Worm (Caenorhabditis elegans): Measurements from ENCODE around the gene W10D9.3.
A peak's percentile ranks its signal among the peaks of the same experiment; 100 is the strongest.
"Not testable (repeated sequence)": the region's sequence is repeated elsewhere in the genome, so short reads cannot be mapped to it uniquely, and the experiment has no call there.

Gene W10D9.3

ce11 chrII:456371-456770 is 4.4 kb downstream of the W10D9.3 start:
- TF ChIP-seq pes-1 (GFP tag; IDR thresholded peaks at IDR 0.05) (no peak), ama-1 (optimal IDR thresholded peaks at IDR 0.05) (no peak), ceh-36 (tag; optimal IDR thresholded peaks at IDR 0.05) (no peak), scrt-1 (GFP tag; IDR thresholded peaks at IDR 0.05) (no peak), hmbx-1 (tag; optimal IDR thresholded peaks at IDR 0.05) (no peak), F13C5.2 (tag; optimal IDR thresholded peaks at IDR 0.05) (no peak), aly-1 (tag; optimal IDR thresholded peaks at IDR 0.05) (no peak), hmg-4 (GFP tag; optimal IDR thresholded peaks at IDR 0.05) (no peak), hnd-1 (tag; optimal IDR thresholded peaks at IDR 0.05) (no peak), tbx-37 (GFP tag; conservative IDR thresholded peaks at IDR 0.05) (no peak)

ce11 chrII:454646-455045 is 6.1 kb downstream of the W10D9.3 start, which contains the start of gene W10D9.1:
TSS of gene W10D9.1 (plus strand) at chrII:454946.
- not testable (repeated sequence) for TF ChIP-seq tbx-11 (GFP tag; IDR thresholded peaks at IDR 0.05); ama-1 (optimal IDR thresholded peaks at IDR 0.05); tra-4 (tag; optimal IDR thresholded peaks at IDR 0.05)

DNA sequence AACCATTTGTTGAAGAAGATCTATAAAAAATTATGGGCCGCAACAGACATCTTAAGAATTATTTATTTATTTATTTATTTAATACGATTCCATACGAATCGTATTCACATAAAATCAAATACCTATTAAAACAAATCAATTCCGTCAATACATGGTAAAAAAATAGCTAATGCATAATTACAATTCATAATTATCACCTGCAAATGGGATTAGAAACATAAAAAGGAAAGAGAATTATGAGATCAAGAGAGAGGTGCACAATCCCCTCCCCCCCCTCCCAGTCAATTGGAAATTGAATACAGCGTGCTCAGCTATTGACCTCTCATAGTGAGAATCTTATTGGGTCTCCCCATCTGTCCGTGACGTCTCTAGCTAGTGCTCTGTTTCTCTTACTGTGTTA is 19.6 kb downstream of the W10D9.3 start, which contains the start of gene C24H12.1:
Gene C24H12.1, plus strand, starts transcription at position 301 of the 400 bp plus-strand sequence.
- TF ChIP-seq pes-1 (GFP tag; IDR thresholded peaks at IDR 0.05); sea-1 (GFP tag; conservative IDR thresholded peaks at IDR 0.05); hmbx-1 (tag; optimal IDR thresholded peaks at IDR 0.05): not testable (repeated sequence)

DNA sequence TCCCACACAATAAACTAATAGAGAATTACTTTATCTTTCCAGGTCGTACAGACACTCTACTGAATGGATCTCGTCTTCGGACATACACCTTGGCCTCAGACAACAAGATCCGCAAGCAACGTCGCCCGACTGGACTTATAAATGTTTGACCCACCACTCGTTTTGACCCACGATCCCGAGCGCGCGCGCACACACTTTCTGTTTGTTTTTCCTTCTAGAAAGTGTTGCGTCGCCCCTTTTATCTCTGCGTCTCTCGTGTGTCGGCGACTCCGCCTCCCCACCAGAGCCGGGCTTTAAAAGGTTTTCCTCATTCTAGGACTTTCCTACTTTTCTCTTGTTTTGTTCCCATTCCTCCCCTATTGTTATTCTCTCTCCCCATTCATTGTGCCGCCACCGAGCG is 23.5 kb downstream of the W10D9.3 start:
- TF ChIP-seq ceh-36 (tag; optimal IDR thresholded peaks at IDR 0.05), result no peak

DNA sequence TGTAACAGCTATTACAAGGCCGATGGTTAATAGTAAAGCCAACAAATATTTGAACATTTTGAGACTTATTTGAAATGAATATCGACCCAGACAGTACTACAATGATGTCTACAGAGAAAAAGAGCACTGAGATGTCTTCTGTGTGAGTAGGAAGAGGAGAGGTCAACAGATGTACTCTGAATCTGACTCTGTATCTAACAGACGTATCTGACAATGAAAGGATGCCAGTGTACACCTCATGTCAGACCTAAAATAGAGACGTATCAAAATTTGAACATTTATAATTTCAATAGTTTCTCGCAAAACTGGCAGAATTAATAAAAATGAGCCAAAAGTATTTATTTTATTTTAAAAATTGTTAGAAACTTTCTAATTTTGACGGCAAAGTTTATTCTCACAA is 37.6 kb downstream of the W10D9.3 start, which contains the start of gene C24H12.8:
Gene C24H12.8, minus strand, starts transcription at position 101 of the 400 bp plus-strand sequence.
- TF ChIP-seq scrt-1 (GFP tag; IDR thresholded peaks at IDR 0.05) (no peak), pes-1 (GFP tag; IDR thresholded peaks at IDR 0.05) (no peak), sea-1 (GFP tag; conservative IDR thresholded peaks at IDR 0.05) (no peak), ets-7 (tag; optimal IDR thresholded peaks at IDR 0.05) (no peak), flt-1 (GFP tag; IDR thresholded peaks at IDR 0.05) (no peak), hnd-1 (tag; optimal IDR thresholded peaks at IDR 0.05) (no peak), ceh-13 (GFP tag; optimal IDR thresholded peaks at IDR 0.05) (no peak), ama-1 (optimal IDR thresholded peaks at IDR 0.05) (no peak), B0310.2 (tag; optimal IDR thresholded peaks at IDR 0.05) (no peak), hmg-4 (GFP tag; optimal IDR thresholded peaks at IDR 0.05) (no peak), tbx-11 (GFP tag; IDR thresholded peaks at IDR 0.05) (no peak), tra-4 (tag; optimal IDR thresholded peaks at IDR 0.05) (no peak), hmbx-1 (tag; optimal IDR thresholded peaks at IDR 0.05) (no peak), tbx-37 (GFP tag; conservative IDR thresholded peaks at IDR 0.05) (no peak), ceh-36 (tag; optimal IDR thresholded peaks at IDR 0.05) (no peak), F13C5.2 (tag; optimal IDR thresholded peaks at IDR 0.05) (no peak), aly-1 (tag; optimal IDR thresholded peaks at IDR 0.05) (no peak)

- no peak for TF ChIP-seq flt-1 (GFP tag; IDR thresholded peaks at IDR 0.05)
- TF ChIP-seq ceh-13 (GFP tag; optimal IDR thresholded peaks at IDR 0.05), result no peak
- TF ChIP-seq ets-7 (tag; optimal IDR thresholded peaks at IDR 0.05), result no peak
- no peak for TF ChIP-seq aly-1 (tag; optimal IDR thresholded peaks at IDR 0.05)
- no peak for TF ChIP-seq scrt-1 (GFP tag; IDR thresholded peaks at IDR 0.05)
- TF ChIP-seq hmbx-1 (tag; optimal IDR thresholded peaks at IDR 0.05), result no peak
- TF ChIP-seq hnd-1 (tag; optimal IDR thresholded peaks at IDR 0.05), result no peak
Measured at ce11 chrII:418782-419181, 42.0 kb downstream of the W10D9.3 start, which contains the start of gene C24H12.6. TSS of gene C24H12.6 (minus strand) at chrII:418882.

- TF ChIP-seq pes-1 (GFP tag; IDR thresholded peaks at IDR 0.05) (peak; percentile 64), hmbx-1 (tag; optimal IDR thresholded peaks at IDR 0.05) (peak; percentile 23)
Measured at ce11 chrII:416808-417207, 43.9 kb downstream of the W10D9.3 start.

DNA sequence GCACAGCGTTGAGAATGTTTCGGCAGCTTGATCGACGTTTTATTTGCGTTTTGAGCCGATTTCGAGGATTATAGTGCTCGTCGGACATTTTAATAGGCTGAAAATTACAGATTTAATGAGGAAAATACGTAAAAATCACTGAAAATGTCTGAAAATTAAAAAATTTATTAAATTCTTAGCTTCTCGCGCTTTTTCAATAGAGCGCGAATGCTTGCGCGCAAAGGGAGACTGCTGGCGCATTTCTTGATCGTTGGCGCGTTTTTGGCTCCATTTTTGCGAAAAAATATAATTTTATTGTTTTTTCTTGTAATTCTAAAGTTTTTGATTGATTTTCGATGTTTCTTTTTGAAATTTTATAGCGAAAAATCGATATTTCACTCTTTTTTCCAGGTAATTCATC is 49.9 kb downstream of the W10D9.3 start, which contains the start of the genes dnsn-1 and C24H12.4:
Gene dnsn-1, minus strand, starts transcription at position 101 of the 400 bp plus-strand sequence.
Gene C24H12.4, plus strand, starts transcription at position 391 of the 400 bp plus-strand sequence.
- TF ChIP-seq B0310.2 (tag; optimal IDR thresholded peaks at IDR 0.05), result no peak
- TF ChIP-seq ama-1 (optimal IDR thresholded peaks at IDR 0.05), result no peak
- no peak for TF ChIP-seq tbx-37 (GFP tag; conservative IDR thresholded peaks at IDR 0.05)
- peak; percentile 79 for TF ChIP-seq F13C5.2 (tag; optimal IDR thresholded peaks at IDR 0.05)
- TF ChIP-seq tbx-11 (GFP tag; IDR thresholded peaks at IDR 0.05), result no peak
- no peak for TF ChIP-seq ets-7 (tag; optimal IDR thresholded peaks at IDR 0.05)
- TF ChIP-seq ceh-13 (GFP tag; optimal IDR thresholded peaks at IDR 0.05), result no peak
- peak; percentile 30 for TF ChIP-seq ceh-36 (tag; optimal IDR thresholded peaks at IDR 0.05)
- TF ChIP-seq hnd-1 (tag; optimal IDR thresholded peaks at IDR 0.05), result no peak
- no peak for TF ChIP-seq flt-1 (GFP tag; IDR thresholded peaks at IDR 0.05)
- TF ChIP-seq aly-1 (tag; optimal IDR thresholded peaks at IDR 0.05), result no peak
- 0 out of 2 replicates have a peak, but pooled peaks have one; percentile 21 for TF ChIP-seq pes-1 (GFP tag; IDR thresholded peaks at IDR 0.05)
- TF ChIP-seq sea-1 (GFP tag; conservative IDR thresholded peaks at IDR 0.05), result no peak
- TF ChIP-seq tra-4 (tag; optimal IDR thresholded peaks at IDR 0.05), result no peak
- no peak for TF ChIP-seq hmbx-1 (tag; optimal IDR thresholded peaks at IDR 0.05)
- no peak for TF ChIP-seq scrt-1 (GFP tag; IDR thresholded peaks at IDR 0.05)
- no peak for TF ChIP-seq hmg-4 (GFP tag; optimal IDR thresholded peaks at IDR 0.05)
